Worm (Caenorhabditis elegans) whole organism, late embryonic: ENCODE data around the gene ags-3.

Experiments used
- C08G9.2 ChIP-seq: sonication (generic microtip); optimal IDR thresholded peaks from 2 replicates; lab custom pipeline; 2016; ENCODE audit warnings: mild to moderate bottlenecking, missing genetic modification characterization, moderate library complexity, missing compliant biosample characterization
- F13H6.1 ChIP-seq: sonication (generic microtip); optimal IDR thresholded peaks from 2 replicates; lab custom pipeline; 2016; ENCODE audit warnings: missing genetic modification characterization, missing compliant biosample characterization
- K02D7.2 ChIP-seq: sonication (generic microtip); optimal IDR thresholded peaks from 2 replicates; lab custom pipeline; 2017; ENCODE audit warnings: mild to moderate bottlenecking, missing genetic modification characterization, missing compliant biosample characterization
- T23F11.4 ChIP-seq: fragments of 200-800 bp; sonication (Bioruptor generic); optimal IDR thresholded peaks from 2 replicates; lab custom pipeline; 2018; ENCODE audit warnings: mild to moderate bottlenecking, missing genetic modification characterization, missing compliant biosample characterization
- Y22D7AL.16 ChIP-seq: sonication (generic microtip); optimal IDR thresholded peaks from 2 replicates; lab custom pipeline; 2016; ENCODE audit warnings: missing genetic modification characterization, missing compliant biosample characterization
- ahr-1 ChIP-seq: sonication (generic microtip); optimal IDR thresholded peaks from 2 replicates; lab custom pipeline; 2016; ENCODE audit warnings: missing genetic modification characterization, missing compliant biosample characterization
- ama-1 ChIP-seq: fragments of 150-350 bp; optimal IDR thresholded peaks from 2 replicates; lab custom pipeline; 2014
- ceh-14 ChIP-seq: sonication (generic microtip); optimal IDR thresholded peaks from 2 replicates; lab custom pipeline; 2016; ENCODE audit warnings: missing genotype, missing genetic modification characterization, missing compliant biosample characterization
- ceh-18 ChIP-seq: sonication (generic microtip); optimal IDR thresholded peaks from 2 replicates; lab custom pipeline; 2016; ENCODE audit warnings: missing genetic modification characterization, missing compliant biosample characterization
- ceh-19 ChIP-seq: fragments of 200-800 bp; sonication (Bioruptor generic); optimal IDR thresholded peaks from 2 replicates; lab custom pipeline; 2018; ENCODE audit warnings: mild to moderate bottlenecking, missing genetic modification characterization, missing compliant biosample characterization
- ceh-2 ChIP-seq: sonication (generic microtip); optimal IDR thresholded peaks from 2 replicates; lab custom pipeline; 2016; ENCODE audit warnings: missing genotype, missing genetic modification characterization, missing compliant biosample characterization
- ceh-24 ChIP-seq: sonication (generic microtip); optimal IDR thresholded peaks from 2 replicates; lab custom pipeline; 2016; ENCODE audit warnings: mild to moderate bottlenecking, missing genetic modification characterization, missing compliant biosample characterization
- ceh-30 ChIP-seq: fragments of 150-350 bp; optimal IDR thresholded peaks from 2 replicates; lab custom pipeline; 2014; ENCODE audit warnings: missing biosample characterization, missing genetic modification characterization
- ceh-48 ChIP-seq: sonication (generic microtip); optimal IDR thresholded peaks from 2 replicates; lab custom pipeline; 2016; ENCODE audit warnings: missing genetic modification characterization, inconsistent platforms, missing compliant biosample characterization
- dmd-4 ChIP-seq: sonication (generic microtip); optimal IDR thresholded peaks from 2 replicates; lab custom pipeline; 2016; ENCODE audit warnings: borderline replicate concordance, missing genetic modification characterization, missing compliant biosample characterization
- elt-4 ChIP-seq: sonication (generic microtip); optimal IDR thresholded peaks from 2 replicates; lab custom pipeline; 2016; ENCODE audit warnings: missing genetic modification characterization, missing compliant biosample characterization
- ets-4 ChIP-seq: sonication (generic microtip); optimal IDR thresholded peaks from 2 replicates; lab custom pipeline; 2016; ENCODE audit warnings: missing genetic modification characterization, missing compliant biosample characterization
- eyg-1 ChIP-seq: sonication (generic microtip); optimal IDR thresholded peaks from 2 replicates; lab custom pipeline; 2016; ENCODE audit warnings: missing genotype, missing genetic modification characterization, missing compliant biosample characterization
- fax-1 ChIP-seq: sonication (generic microtip); optimal IDR thresholded peaks from 2 replicates; lab custom pipeline; 2016; ENCODE audit warnings: missing genotype, missing genetic modification characterization, missing compliant biosample characterization
- fkh-10 ChIP-seq: fragments of 150-350 bp; optimal IDR thresholded peaks from 2 replicates; lab custom pipeline; 2014; ENCODE audit warnings: missing biosample characterization, missing genetic modification reagents, missing genetic modification characterization
- gmeb-2 ChIP-seq: sonication (generic microtip); optimal IDR thresholded peaks from 2 replicates; lab custom pipeline; 2016; ENCODE audit warnings: missing genetic modification characterization, inconsistent platforms, missing compliant biosample characterization
- hlh-13 ChIP-seq: fragments of 200-800 bp; sonication (Bioruptor generic); optimal IDR thresholded peaks from 2 replicates; lab custom pipeline; 2018; ENCODE audit warnings: mild to moderate bottlenecking, missing genetic modification characterization, missing compliant biosample characterization
- hlh-15 ChIP-seq: sonication (generic microtip); optimal IDR thresholded peaks from 2 replicates; lab custom pipeline; 2016; ENCODE audit warnings: missing genetic modification characterization, missing compliant biosample characterization
- hlh-6 ChIP-seq: sonication (generic microtip); optimal IDR thresholded peaks from 2 replicates; lab custom pipeline; 2016; ENCODE audit warnings: missing genotype, missing genetic modification characterization, missing compliant biosample characterization
- hlh-8 ChIP-seq: sonication (generic microtip); optimal IDR thresholded peaks from 2 replicates; lab custom pipeline; 2016; ENCODE audit warnings: missing genotype, missing genetic modification characterization, missing compliant biosample characterization
- lim-6 ChIP-seq: sonication (generic microtip); optimal IDR thresholded peaks from 2 replicates; lab custom pipeline; 2016; ENCODE audit warnings: missing genetic modification characterization, missing compliant biosample characterization
- lin-11 ChIP-seq: fragments of 200-800 bp; sonication (Bioruptor generic); optimal IDR thresholded peaks from 2 replicates; lab custom pipeline; 2018; ENCODE audit warnings: mild to moderate bottlenecking, missing genetic modification characterization, missing compliant biosample characterization
- madf-2 ChIP-seq: sonication (generic microtip); optimal IDR thresholded peaks from 2 replicates; lab custom pipeline; 2017; ENCODE audit warnings: missing genetic modification characterization, missing compliant biosample characterization
- nfya-1 ChIP-seq: sonication (generic microtip); optimal IDR thresholded peaks from 2 replicates; lab custom pipeline; 2017; ENCODE audit warnings: missing genetic modification characterization, mild to moderate bottlenecking, missing compliant biosample characterization, antibody characterized with exemption, moderate library complexity
- nhr-232 ChIP-seq: sonication (generic microtip); optimal IDR thresholded peaks from 2 replicates; lab custom pipeline; 2016; ENCODE audit warnings: missing genetic modification characterization, missing compliant biosample characterization
- odd-2 ChIP-seq: sonication (generic microtip); optimal IDR thresholded peaks from 2 replicates; lab custom pipeline; 2017; ENCODE audit warnings: antibody characterized with exemption, mild to moderate bottlenecking, missing genetic modification characterization, missing compliant biosample characterization
- pat-9 ChIP-seq: fragments of 200-800 bp; sonication (Bioruptor generic); optimal IDR thresholded peaks from 2 replicates; lab custom pipeline; 2018; ENCODE audit warnings: mild to moderate bottlenecking, missing genetic modification characterization, moderate library complexity, missing compliant biosample characterization
- pha-2 ChIP-seq: sonication (generic microtip); optimal IDR thresholded peaks from 2 replicates; lab custom pipeline; 2017; ENCODE audit warnings: mild to moderate bottlenecking, missing genetic modification characterization, missing compliant biosample characterization
- pqm-1 ChIP-seq: sonication (generic microtip); optimal IDR thresholded peaks from 2 replicates; lab custom pipeline; 2016; ENCODE audit warnings: missing genetic modification characterization, missing compliant biosample characterization
- pros-1 ChIP-seq: fragments of 150-350 bp; optimal IDR thresholded peaks from 2 replicates; lab custom pipeline; 2014; ENCODE audit warnings: missing biosample characterization, missing genetic modification reagents, missing genetic modification characterization
- ref-2 ChIP-seq: sonication (generic microtip); optimal IDR thresholded peaks from 2 replicates; lab custom pipeline; 2016; ENCODE audit warnings: missing genetic modification characterization, missing compliant biosample characterization
- sdc-2 ChIP-seq: sonication (generic microtip); optimal IDR thresholded peaks from 2 replicates; lab custom pipeline; 2016; ENCODE audit warnings: missing genotype, missing genetic modification characterization, missing compliant biosample characterization
- sox-2 ChIP-seq: fragments of 200-800 bp; sonication (Bioruptor generic); IDR thresholded peaks from 2 replicates; pipeline ENCODE4 v1.3.6; 2022; ENCODE audit warnings: missing genetic modification reagents, missing genetic modification characterization, missing compliant biosample characterization
- sox-4 ChIP-seq: sonication (generic microtip); optimal IDR thresholded peaks from 2 replicates; lab custom pipeline; 2017; ENCODE audit warnings: mild to moderate bottlenecking, missing genetic modification characterization, inconsistent platforms, missing compliant biosample characterization
- syd-9 ChIP-seq: sonication (generic microtip); optimal IDR thresholded peaks from 2 replicates; lab custom pipeline; 2016; ENCODE audit warnings: mild to moderate bottlenecking, missing genetic modification characterization, moderate library complexity, missing compliant biosample characterization
- ttx-3 ChIP-seq: sonication (generic microtip); optimal IDR thresholded peaks from 2 replicates; lab custom pipeline; 2016; ENCODE audit warnings: missing genetic modification reagents, missing genetic modification characterization, missing compliant biosample characterization
- unc-3 ChIP-seq, 2 experiments: fragments of 200-800 bp in 1 of 2; sonication (Bioruptor generic) in 1 of 2; sonication (generic microtip) in 1 of 2; conservative IDR thresholded peaks in 1 of 2; optimal IDR thresholded peaks in 1 of 2; 2 replicates each; pipeline versions ENCODE4 v1.3.6 to Lab custom; 2016 to 2022; ENCODE audit warnings: missing compliant biosample characterization in 2 of 2, missing genetic modification characterization in 2 of 2, missing genetic modification reagents in 1 of 2
- unc-42 ChIP-seq: sonication (generic microtip); optimal IDR thresholded peaks from 2 replicates; lab custom pipeline; 2016; ENCODE audit warnings: missing genotype, missing genetic modification characterization, missing compliant biosample characterization
- unc-55 ChIP-seq: sonication (generic microtip); optimal IDR thresholded peaks from 2 replicates; lab custom pipeline; 2017; ENCODE audit warnings: missing biosample characterization, missing genetic modification reagents, missing genetic modification characterization

ags-3 gene

DNA sequence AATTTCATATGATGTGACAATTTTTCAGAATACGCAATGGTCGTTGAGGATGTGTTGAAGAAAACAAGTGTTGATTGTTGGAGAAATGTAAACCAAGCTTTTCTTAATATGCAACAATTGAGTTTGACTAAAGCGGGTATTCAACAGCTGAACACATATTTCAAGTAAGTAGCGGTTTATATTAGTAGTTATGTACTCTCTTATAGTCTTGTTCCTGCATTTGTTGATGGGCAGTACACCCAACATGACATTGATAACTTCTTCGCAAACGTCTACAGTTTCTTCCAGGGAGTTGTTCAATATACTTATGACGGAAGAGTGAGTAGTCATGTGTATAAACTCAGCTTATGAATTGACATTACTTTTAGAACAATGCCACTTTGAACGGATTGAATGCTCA is 27.4 kb upstream of the ags-3 start:
- no peak for TF ChIP-seq ceh-18
- no peak for TF ChIP-seq sox-2
- no peak for TF ChIP-seq unc-55 (GFP tag; lab: Kevin White, UChicago)
- no peak for TF ChIP-seq sdc-2 (tag; lab: Kevin White, UChicago)
- TF ChIP-seq nhr-232 (tag; lab: Kevin White, UChicago) = no peak

DNA sequence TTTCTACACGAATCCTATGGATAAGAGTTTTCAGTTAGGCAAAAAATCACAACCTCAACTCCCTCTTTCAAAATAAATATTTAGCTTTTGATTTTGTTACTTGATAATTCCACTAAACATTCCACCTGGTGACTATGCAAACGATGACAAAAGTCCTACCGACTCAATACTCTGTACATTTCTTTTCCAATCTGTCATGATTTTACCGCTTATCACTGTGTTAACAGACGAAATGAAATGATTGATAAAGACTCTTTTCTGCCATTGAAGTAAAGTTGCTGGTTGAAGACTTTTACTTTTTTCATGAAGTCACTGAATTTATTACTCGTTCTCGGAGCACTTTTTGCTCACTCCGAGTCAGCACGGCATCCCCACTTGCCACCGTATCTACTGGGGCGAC is 25.8 kb upstream of the ags-3 start, which contains the start of gene C26B9.5:
Gene C26B9.5, plus strand, starts transcription at position 244 of the 400 bp plus-strand sequence.
- no peak for TF ChIP-seq sox-4 (tag; lab: Kevin White, UChicago)
- TF ChIP-seq, all 69 proteins: peak for 0

DNA sequence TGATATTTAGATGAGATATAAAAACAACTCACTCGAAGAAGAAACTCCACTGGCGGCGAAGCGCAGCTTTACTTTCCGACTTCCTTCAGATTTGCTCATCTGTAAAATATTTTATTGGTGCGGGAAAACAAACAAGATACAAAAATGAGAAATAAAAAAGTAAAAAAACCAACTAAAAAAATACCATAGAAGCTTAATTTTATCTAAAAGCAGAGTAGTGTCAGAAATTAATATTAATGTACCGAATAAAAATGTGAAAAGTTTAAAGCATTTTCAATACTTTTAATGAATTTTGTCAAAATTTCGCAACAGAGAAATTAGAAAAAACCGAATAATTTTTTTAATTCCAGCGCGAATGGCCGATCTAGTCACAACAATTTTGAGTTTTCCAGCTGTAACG is 19.9 kb upstream of the ags-3 start, which contains the start of gene sto-2:
Gene sto-2, minus strand, starts transcription at position 101 of the 400 bp plus-strand sequence.
- TF ChIP-seq lin-11 = no peak
- no peak for TF ChIP-seq pqm-1
- TF ChIP-seq elt-4 = no peak
- TF ChIP-seq fax-1 (tag; lab: Kevin White, UChicago) = no peak
- TF ChIP-seq ceh-2 = no peak
- TF ChIP-seq nfya-1 (tag; lab: Kevin White, UChicago) = no peak
- TF ChIP-seq unc-42 (tag; lab: Kevin White, UChicago) = no peak
- TF ChIP-seq syd-9 (tag; lab: Kevin White, UChicago) = no peak
- TF ChIP-seq dmd-4 (tag; lab: Kevin White, UChicago) = no peak
- TF ChIP-seq odd-2 (tag; lab: Kevin White, UChicago) = no peak
- no peak for TF ChIP-seq pros-1 (tag; lab: Kevin White, UChicago)

ce11 chrX:5321563-5321962 is 18.2 kb upstream of the ags-3 start:
- TF ChIP-seq ceh-48 (tag; lab: Kevin White, UChicago) = no peak
- TF ChIP-seq ref-2 = no peak
- peak; percentile 68 for TF ChIP-seq unc-42 (tag; lab: Kevin White, UChicago)
- TF ChIP-seq, all 69 proteins: peak for 1

- TF ChIP-seq F13H6.1 (peak; percentile 58), nhr-232 (tag; lab: Kevin White, UChicago) (peak; percentile 70), eyg-1 (tag; lab: Kevin White, UChicago) (peak; percentile 11), K02D7.2 (tag; lab: Kevin White, UChicago) (peak; percentile 58), ets-4 (no peak), lim-6 (peak; percentile 41), ceh-14 (peak; percentile 63), madf-2 (peak; percentile 57), elt-4 (no peak), ceh-19 (peak; percentile 65), ceh-48 (tag; lab: Kevin White, UChicago) (peak; percentile 60), C08G9.2 (tag; lab: Kevin White, UChicago) (peak; percentile 30), unc-3 (GFP tag; conservative IDR thresholded peaks at IDR 0.05; lab: Robert Waterston, UW) (peak; percentile 71; the same call in 1 of the 2 replicates), unc-3 (tag; optimal IDR thresholded peaks at IDR 0.05; lab: Kevin White, UChicago) (peak; percentile 42), pha-2 (tag; lab: Kevin White, UChicago) (peak; percentile 79), hlh-6 (tag; lab: Kevin White, UChicago) (peak; percentile 84), T23F11.4 (GFP tag; lab: Kevin White, UChicago) (peak; percentile 68), ceh-24 (tag; lab: Kevin White, UChicago) (peak; percentile 39), hlh-15 (peak; percentile 41), hlh-8 (tag; lab: Kevin White, UChicago) (no peak), pat-9 (peak; percentile 46), ceh-30 (tag; lab: Kevin White, UChicago) (peak; percentile 45), ref-2 (peak; percentile 56), ama-1 (lab: Kevin White, UChicago) (no peak), pros-1 (tag; lab: Kevin White, UChicago) (no peak), hlh-13 (peak; percentile 75), ahr-1 (peak; percentile 18), gmeb-2 (tag; lab: Kevin White, UChicago) (peak; percentile 70), fkh-10 (GFP tag; lab: Kevin White, UChicago) (no peak), ttx-3 (peak; percentile 61), Y22D7AL.16 (peak; percentile 69)
Observed at ce11 chrX:5319214-5319838, 15.9 kb upstream of the ags-3 start.
